Worm (Caenorhabditis elegans) whole organism, late embryonic: ENCODE measurements around the gene F08D12.7.

Experiments
- K02D7.2 ChIP-seq: sonication (generic microtip); optimal IDR thresholded peaks from 2 replicates; lab custom pipeline; 2017; ENCODE audit warnings: mild to moderate bottlenecking, missing genetic modification characterization, missing compliant biosample characterization
- elt-2 ChIP-seq: sonication (generic microtip); optimal IDR thresholded peaks from 2 replicates; lab custom pipeline; 2016; ENCODE audit warnings: missing genetic modification reagents, missing genetic modification characterization, missing compliant biosample characterization
- eyg-1 ChIP-seq: sonication (generic microtip); optimal IDR thresholded peaks from 2 replicates; lab custom pipeline; 2016; ENCODE audit warnings: missing genotype, missing genetic modification characterization, missing compliant biosample characterization
- nhr-11 ChIP-seq: fragments of 150-350 bp; optimal IDR thresholded peaks from 2 replicates; lab custom pipeline; 2014; ENCODE audit warnings: missing biosample characterization, missing genetic modification characterization
- pag-3 ChIP-seq: sonication (generic microtip); optimal IDR thresholded peaks from 2 replicates; lab custom pipeline; 2016; ENCODE audit warnings: missing compliant biosample characterization, missing genetic modification characterization, borderline replicate concordance

ce11 chrII:2777846-2778245 is 8.9 kb upstream of the F08D12.7 start, which contains the start of gene F08D12.4:
- no peak for TF ChIP-seq pag-3
- TF ChIP-seq elt-2 = no peak
- no peak for TF ChIP-seq nhr-11
- no peak for TF ChIP-seq eyg-1
- TF ChIP-seq K02D7.2 = no peak
